Fruit fly (Drosophila melanogaster) whole organism, embryonic: ENCODE data around the gene RtcB.

Experiments
- Asciz ChIP-seq: fragments of 200-800 bp; sonication (Bioruptor generic); optimal IDR thresholded peaks from 2 replicates; lab custom pipeline; 2017; ENCODE audit warnings: missing biosample characterization, mild to moderate bottlenecking, missing genetic modification characterization, missing genetic modification reagents
- Atf6 ChIP-seq: fragments of 200-800 bp; sonication (Bioruptor generic); IDR thresholded peaks from 2 replicates; pipeline ENCODE4 v1.3.6; 2022; ENCODE audit warnings: missing biosample characterization, missing genetic modification characterization
- BtbVII ChIP-seq: fragments of 200-800 bp; sonication (Bioruptor generic); optimal IDR thresholded peaks from 3 replicates; lab custom pipeline; 2017; ENCODE audit warnings: missing biosample characterization, mild to moderate bottlenecking, missing genetic modification characterization
- CG1024 ChIP-seq: fragments of 200-800 bp; sonication (Bioruptor generic); IDR thresholded peaks from 2 replicates; pipeline ENCODE4 v1.3.6; 2022; ENCODE audit warnings: missing biosample characterization, missing genetic modification characterization
- CG11398 ChIP-seq: fragments of 200-800 bp; sonication (Bioruptor generic); optimal IDR thresholded peaks from 2 replicates; lab custom pipeline; 2016; ENCODE audit warnings: missing biosample characterization, missing genetic modification characterization
- CG11456 ChIP-seq: fragments of 200-800 bp; sonication (Bioruptor generic); IDR thresholded peaks from 3 replicates; pipeline ENCODE4 v1.3.6; 2022; ENCODE audit warnings: missing biosample characterization, missing genetic modification characterization
- CG11560 ChIP-seq: fragments of 200-800 bp; sonication (Bioruptor generic); IDR thresholded peaks from 3 replicates; pipeline ENCODE4 v1.3.6; 2022; ENCODE audit warnings: missing biosample characterization, missing genetic modification characterization
- CG13296 ChIP-seq: fragments of 200-800 bp; sonication (Bioruptor generic); optimal IDR thresholded peaks from 3 replicates; lab custom pipeline; 2018; ENCODE audit warnings: missing biosample characterization, mild to moderate bottlenecking, missing genetic modification characterization
- CG13894 ChIP-seq: fragments of 200-800 bp; sonication (Bioruptor generic); optimal IDR thresholded peaks from 3 replicates; lab custom pipeline; 2018; ENCODE audit warnings: missing biosample characterization, mild to moderate bottlenecking, missing genetic modification characterization, moderate library complexity
- CG1602 ChIP-seq: fragments of 200-800 bp; sonication (Bioruptor generic); optimal IDR thresholded peaks from 3 replicates; lab custom pipeline; 2016; ENCODE audit warnings: missing biosample characterization, missing genetic modification characterization
- CG17612 ChIP-seq: fragments of 200-800 bp; sonication (Bioruptor generic); IDR thresholded peaks from 2 replicates; pipeline ENCODE4 v1.3.6; 2022; ENCODE audit warnings: missing biosample characterization, missing genetic modification characterization
- CG17912 ChIP-seq: fragments of 200-800 bp; sonication (Bioruptor generic); optimal IDR thresholded peaks from 2 replicates; lab custom pipeline; 2018; ENCODE audit warnings: missing biosample characterization, mild to moderate bottlenecking, missing genetic modification characterization
- CG18476 ChIP-seq: fragments of 200-800 bp; sonication (Bioruptor generic); optimal IDR thresholded peaks from 2 replicates; lab custom pipeline; 2016; ENCODE audit warnings: missing biosample characterization, mild to moderate bottlenecking, missing genetic modification characterization
- CG30020 ChIP-seq: fragments of 200-800 bp; optimal IDR thresholded peaks from 2 replicates; lab custom pipeline; 2019; ENCODE audit warnings: missing biosample characterization, mild to moderate bottlenecking, missing genetic modification characterization, moderate library complexity
- CG30403 ChIP-seq: fragments of 200-800 bp; sonication (Bioruptor generic); optimal IDR thresholded peaks from 3 replicates; lab custom pipeline; 2016; ENCODE audit warnings: missing biosample characterization, missing genetic modification characterization
- CG5180 ChIP-seq: fragments of 200-800 bp; sonication (Bioruptor generic); optimal IDR thresholded peaks from 3 replicates; lab custom pipeline; 2017; ENCODE audit warnings: missing biosample characterization, missing genetic modification characterization, mild to moderate bottlenecking, moderate library complexity, missing genetic modification reagents
- CG5245 ChIP-seq: fragments of 200-800 bp; sonication (Bioruptor generic); optimal IDR thresholded peaks from 3 replicates; lab custom pipeline; 2016; ENCODE audit warnings: missing biosample characterization, missing genetic modification characterization
- CG8765 ChIP-seq: fragments of 200-800 bp; sonication (Bioruptor generic); IDR thresholded peaks from 2 replicates; pipeline ENCODE4 v1.3.6; 2022; ENCODE audit warnings: missing biosample characterization, missing genetic modification characterization
- CG9437 ChIP-seq: fragments of 200-800 bp; sonication (Bioruptor generic); optimal IDR thresholded peaks from 2 replicates; lab custom pipeline; 2018; ENCODE audit warnings: missing biosample characterization, mild to moderate bottlenecking, missing genetic modification characterization
- CTCF ChIP-seq: fragments of 200-800 bp; sonication (Bioruptor generic); optimal IDR thresholded peaks from 2 replicates; lab custom pipeline; 2017; ENCODE audit warnings: missing biosample characterization, mild to moderate bottlenecking, missing genetic modification characterization, moderate library complexity
- Deaf1 ChIP-seq: fragments of 200-800 bp; optimal IDR thresholded peaks from 3 replicates; lab custom pipeline; 2019; ENCODE audit warnings: missing biosample characterization, mild to moderate bottlenecking, missing genetic modification characterization, moderate library complexity
- HHEX ChIP-seq: fragments of 200-800 bp; sonication (Bioruptor generic); optimal IDR thresholded peaks from 3 replicates; lab custom pipeline; 2017; ENCODE audit warnings: missing biosample characterization, mild to moderate bottlenecking, missing genetic modification characterization, missing genetic modification reagents
- Kr ChIP-seq: fragments of 200-800 bp; sonication (Bioruptor generic); optimal IDR thresholded peaks from 2 replicates; lab custom pipeline; 2017; ENCODE audit warnings: missing biosample characterization, mild to moderate bottlenecking, missing genetic modification characterization
- Max ChIP-seq: fragments of 200-800 bp; sonication (Bioruptor generic); optimal IDR thresholded peaks from 2 replicates; lab custom pipeline; 2016; ENCODE audit warnings: missing biosample characterization, mild to moderate bottlenecking, missing genetic modification characterization
- Oaz ChIP-seq: fragments of 200-800 bp; sonication (Bioruptor generic); IDR thresholded peaks from 2 replicates; pipeline ENCODE4 v1.3.6; 2022; ENCODE audit warnings: missing biosample characterization, missing genetic modification characterization
- Optix ChIP-seq: fragments of 200-800 bp; sonication (Bioruptor generic); IDR thresholded peaks from 3 replicates; pipeline ENCODE4 v1.3.6; 2022; ENCODE audit warnings: missing biosample characterization, missing genetic modification characterization
- Sin3A ChIP-seq: fragments of >200 bp; optimal IDR thresholded peaks from 2 replicates; lab custom pipeline; 2018
- ara ChIP-seq: fragments of 200-800 bp; sonication (Bioruptor generic); IDR thresholded peaks from 2 replicates; pipeline ENCODE4 v1.3.6; 2022; ENCODE audit warnings: missing biosample characterization, missing genetic modification characterization
- bab2 ChIP-seq: fragments of 200-800 bp; sonication (Bioruptor generic); optimal IDR thresholded peaks from 2 replicates; lab custom pipeline; 2016; ENCODE audit warnings: missing biosample characterization, missing genetic modification characterization
- da ChIP-seq: fragments of 200-800 bp; sonication (Bioruptor generic); optimal IDR thresholded peaks from 2 replicates; lab custom pipeline; 2016; ENCODE audit warnings: missing biosample characterization, missing genetic modification characterization
- danr ChIP-seq: fragments of 200-800 bp; sonication (Bioruptor generic); IDR thresholded peaks from 2 replicates; pipeline ENCODE4 v1.3.6; 2022; ENCODE audit warnings: missing biosample characterization, missing genetic modification characterization
- dm ChIP-seq: fragments of 200-800 bp; sonication (Bioruptor generic); optimal IDR thresholded peaks from 3 replicates; lab custom pipeline; 2016; ENCODE audit warnings: missing biosample characterization, missing genetic modification characterization
- dysf ChIP-seq: fragments of 200-800 bp; sonication (Bioruptor generic); IDR thresholded peaks from 3 replicates; pipeline ENCODE4 v1.3.6; 2022; ENCODE audit warnings: missing biosample characterization, missing genetic modification characterization
- ewg ChIP-seq: fragments of 200-800 bp; sonication (Bioruptor generic); optimal IDR thresholded peaks from 3 replicates; lab custom pipeline; 2017; ENCODE audit warnings: mild to moderate bottlenecking, missing biosample characterization, missing genetic modification reagents, missing genetic modification characterization
- exex ChIP-seq: fragments of 200-800 bp; sonication (Bioruptor generic); optimal IDR thresholded peaks from 4 replicates; lab custom pipeline; 2018; ENCODE audit warnings: missing biosample characterization, mild to moderate bottlenecking, missing genetic modification characterization, moderate library complexity
- fd64A ChIP-seq: fragments of 200-800 bp; sonication (Bioruptor generic); optimal IDR thresholded peaks from 3 replicates; lab custom pipeline; 2018; ENCODE audit warnings: missing biosample characterization, mild to moderate bottlenecking, missing genetic modification characterization
- gem ChIP-seq: fragments of 200-800 bp; sonication (Bioruptor generic); optimal IDR thresholded peaks from 2 replicates; lab custom pipeline; 2019; ENCODE audit warnings: missing biosample characterization, mild to moderate bottlenecking, missing genetic modification characterization, moderate library complexity
- grau ChIP-seq: fragments of 200-800 bp; optimal IDR thresholded peaks from 3 replicates; lab custom pipeline; 2019; ENCODE audit warnings: missing biosample characterization, mild to moderate bottlenecking, missing genetic modification characterization, moderate library complexity
- ham ChIP-seq: fragments of 200-800 bp; sonication (Bioruptor generic); IDR thresholded peaks from 2 replicates; pipeline ENCODE4 v1.3.6; 2022; ENCODE audit warnings: missing biosample characterization, missing genetic modification characterization
- jumu ChIP-seq: fragments of 200-800 bp; sonication (Bioruptor generic); optimal IDR thresholded peaks from 3 replicates; lab custom pipeline; 2016; ENCODE audit warnings: missing biosample characterization, missing genetic modification characterization
- kni ChIP-seq: fragments of 200-800 bp; sonication (Bioruptor generic); optimal IDR thresholded peaks from 3 replicates; lab custom pipeline; 2017; ENCODE audit warnings: mild to moderate bottlenecking, missing biosample characterization, missing genetic modification reagents, missing genetic modification characterization
- lbe ChIP-seq: fragments of 200-800 bp; sonication (Bioruptor generic); optimal IDR thresholded peaks from 2 replicates; lab custom pipeline; 2016; ENCODE audit warnings: missing biosample characterization, mild to moderate bottlenecking, missing genetic modification characterization
- lola ChIP-seq, 3 experiments: fragments of >200 bp in 2 of 3; fragments of 200-800 bp in 1 of 3; sonication (Bioruptor generic) in 1 of 3; optimal IDR thresholded peaks; 2 replicates each; lab custom pipeline; 2017 to 2019; ENCODE audit warnings: missing biosample characterization in 3 of 3, missing genetic modification characterization in 3 of 3, mild to moderate bottlenecking in 1 of 3, moderate library complexity in 1 of 3
- odd ChIP-seq: fragments of 200-800 bp; sonication (Bioruptor generic); optimal IDR thresholded peaks from 2 replicates; lab custom pipeline; 2017; ENCODE audit warnings: missing biosample characterization, mild to moderate bottlenecking, missing genetic modification characterization
- phol ChIP-seq: fragments of 200-800 bp; sonication (Bioruptor generic); optimal IDR thresholded peaks from 3 replicates; lab custom pipeline; 2018; ENCODE audit warnings: missing biosample characterization, mild to moderate bottlenecking, missing genetic modification characterization, moderate library complexity
- sens ChIP-seq: fragments of 200-800 bp; sonication (Bioruptor generic); peaks from one replicate; lab custom pipeline; 2016; ENCODE audit warnings: missing biosample characterization, missing genetic modification characterization
- so ChIP-seq: fragments of 200-800 bp; sonication (Bioruptor generic); IDR thresholded peaks from 3 replicates; pipeline ENCODE4 v1.3.6; 2022; ENCODE audit warnings: missing biosample characterization, missing genetic modification characterization
- sr ChIP-seq: fragments of 200-800 bp; sonication (Bioruptor generic); IDR thresholded peaks from 3 replicates; pipeline ENCODE4 v1.3.6; 2022; ENCODE audit warnings: missing biosample characterization, missing genetic modification characterization
- stc ChIP-seq: fragments of 200-800 bp; sonication (Bioruptor generic); IDR thresholded peaks from 2 replicates; pipeline ENCODE4 v1.3.6; 2022; ENCODE audit warnings: missing biosample characterization, missing genetic modification characterization
- stwl ChIP-seq: fragments of 200-800 bp; sonication (Bioruptor generic); optimal IDR thresholded peaks from 3 replicates; lab custom pipeline; 2018; ENCODE audit warnings: missing biosample characterization, mild to moderate bottlenecking, missing genetic modification characterization, moderate library complexity
- sug ChIP-seq: fragments of 200-800 bp; optimal IDR thresholded peaks from 2 replicates; lab custom pipeline; 2019; ENCODE audit warnings: missing biosample characterization, mild to moderate bottlenecking, missing genetic modification characterization, moderate library complexity
- unpg ChIP-seq: fragments of 200-800 bp; sonication (Bioruptor generic); optimal IDR thresholded peaks from 3 replicates; lab custom pipeline; 2018; ENCODE audit warnings: missing biosample characterization, mild to moderate bottlenecking, missing genetic modification characterization, moderate library complexity
- wdn ChIP-seq: fragments of 200-800 bp; sonication (Bioruptor generic); IDR thresholded peaks from 2 replicates; pipeline ENCODE4 v1.3.6; 2022; ENCODE audit warnings: missing biosample characterization, missing genetic modification characterization

RtcB gene

DNA sequence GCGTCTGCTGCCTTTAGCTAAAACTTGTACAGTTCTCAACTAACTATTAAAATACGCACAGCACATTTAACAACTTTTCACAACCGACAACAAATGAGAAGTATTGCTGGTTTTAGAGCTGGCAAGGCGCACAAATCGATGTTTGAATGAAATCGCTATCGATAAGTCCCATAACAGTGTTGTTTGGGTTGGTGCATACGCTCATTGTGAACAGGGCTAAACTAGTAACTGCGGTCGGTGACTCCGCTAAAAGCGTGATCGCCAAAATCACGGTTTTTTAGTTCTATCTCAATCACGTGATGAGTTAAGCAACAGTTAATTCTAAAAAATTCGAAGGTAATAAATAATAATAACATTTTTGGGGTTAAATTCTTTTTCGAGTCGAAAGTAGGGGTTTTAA lies 22.9 kb downstream of the RtcB start, which contains the start of gene Top2 (continued):
- TF ChIP-seq dysf (GFP tag; lab: Robert Waterston, UW) = no peak
- no peak for TF ChIP-seq CG5180 (GFP tag; lab: Kevin White, UChicago)
- no peak for TF ChIP-seq exex (tag; lab: Kevin White, UChicago)
- no peak for TF ChIP-seq CG1602 (GFP tag; lab: Kevin White, UChicago)
- TF ChIP-seq CG13296 = no peak
- TF ChIP-seq Sin3A = peak; percentile 41
- peak; percentile 31 for TF ChIP-seq Max (GFP tag; lab: Kevin White, UChicago)
- no peak for TF ChIP-seq ara
- TF ChIP-seq sr (GFP tag; lab: Robert Waterston, UW) = no peak
- TF ChIP-seq grau (tag; lab: Kevin White, UChicago) = peak; percentile 55
- TF ChIP-seq Atf6 (GFP tag; lab: Robert Waterston, UW) = no peak
- peak; percentile 16 for TF ChIP-seq CG17912 (GFP tag; lab: Kevin White, UChicago)
- TF ChIP-seq CG30020 = peak; percentile 70
- TF ChIP-seq odd = no peak
- peak; percentile 2 for TF ChIP-seq unpg
- peak; percentile 4 for TF ChIP-seq CG5245 (GFP tag; lab: Kevin White, UChicago)
- TF ChIP-seq Oaz (GFP tag; lab: Robert Waterston, UW) = no peak
- no peak for TF ChIP-seq da (GFP tag; lab: Kevin White, UChicago)
- TF ChIP-seq kni (GFP tag; lab: Kevin White, UChicago) = no peak
- no peak for TF ChIP-seq BtbVII (GFP tag; lab: Kevin White, UChicago)
- no peak for TF ChIP-seq Deaf1 (tag; lab: Kevin White, UChicago)
- TF ChIP-seq CG13894 (tag; lab: Kevin White, UChicago) = peak; percentile 58
- TF ChIP-seq CG8765 (GFP tag; lab: Robert Waterston, UW) = no peak
- peak; percentile 5 for TF ChIP-seq CG9437 (GFP tag; lab: Kevin White, UChicago)
- TF ChIP-seq CG18476 (GFP tag; lab: Kevin White, UChicago) = no peak
- TF ChIP-seq fd64A = no peak
- no peak for TF ChIP-seq CG1024 (GFP tag; lab: Robert Waterston, UW)
- TF ChIP-seq lbe = no peak
- TF ChIP-seq lola (GFP tag; optimal IDR thresholded peaks at IDR 0.05; lab: Kevin White, UChicago) = no peak
- no peak for TF ChIP-seq ham (GFP tag; lab: Robert Waterston, UW)
- TF ChIP-seq CTCF (GFP tag; lab: Kevin White, UChicago) = peak; percentile 70
- no peak for TF ChIP-seq danr (GFP tag; lab: Robert Waterston, UW)
- no peak for TF ChIP-seq CG11398
- peak; percentile 43 for TF ChIP-seq ewg
- peak; percentile 38 for TF ChIP-seq sug (tag; lab: Kevin White, UChicago)
- TF ChIP-seq stwl (tag; lab: Kevin White, UChicago) = peak; percentile 89
- TF ChIP-seq CG17612 (GFP tag; lab: Robert Waterston, UW) = no peak
- TF ChIP-seq bab2 (GFP tag; lab: Kevin White, UChicago) = no peak
- TF ChIP-seq stc = no peak
- TF ChIP-seq Kr (GFP tag; lab: Kevin White, UChicago) = no peak
- TF ChIP-seq CG30403 (GFP tag; lab: Kevin White, UChicago) = peak; percentile 27
- peak; percentile 51 for TF ChIP-seq gem (tag; lab: Kevin White, UChicago)
- no peak; the same call in 2 of the 3 replicates for TF ChIP-seq so
- TF ChIP-seq Asciz = no peak
- 0 out of 2 replicates have a peak, but pooled peaks have one; percentile 22 for TF ChIP-seq wdn (GFP tag; lab: Robert Waterston, UW)
- no peak for TF ChIP-seq Optix (GFP tag; lab: Robert Waterston, UW)
- TF ChIP-seq sens (GFP tag; lab: Kevin White, UChicago) = peak; percentile 78
- peak; percentile 39 for TF ChIP-seq jumu
- peak; percentile 64 for TF ChIP-seq dm (GFP tag; lab: Kevin White, UChicago)
- peak; percentile 61; the same call in 1 of the 3 replicates for TF ChIP-seq CG11456
- peak; percentile 79; the same call in 2 of the 3 replicates for TF ChIP-seq CG11560
- peak; percentile 36 for TF ChIP-seq phol
- TF ChIP-seq HHEX = no peak
